Worm (Caenorhabditis elegans): ENCODE data around the gene Y71H2B.11.
A peak's percentile ranks its signal among the peaks of the same experiment; 100 is the strongest.
"Not testable (repeated sequence)": the region's sequence is repeated elsewhere in the genome, so short reads cannot be mapped to it uniquely, and the experiment has no call there.

The Y71H2B.11 gene

ce11 chrIII:2603671-2604070, at the start of gene Y71H2B.11:
Gene Y71H2B.11, plus strand, starts transcription at chrIII:2603971.
- TF ChIP-seq dao-5 (tag; optimal IDR thresholded peaks at IDR 0.05) (no peak), him-1 (tag; optimal IDR thresholded peaks at IDR 0.05) (no peak), W03F9.2 (tag; optimal IDR thresholded peaks at IDR 0.05) (no peak)

DNA sequence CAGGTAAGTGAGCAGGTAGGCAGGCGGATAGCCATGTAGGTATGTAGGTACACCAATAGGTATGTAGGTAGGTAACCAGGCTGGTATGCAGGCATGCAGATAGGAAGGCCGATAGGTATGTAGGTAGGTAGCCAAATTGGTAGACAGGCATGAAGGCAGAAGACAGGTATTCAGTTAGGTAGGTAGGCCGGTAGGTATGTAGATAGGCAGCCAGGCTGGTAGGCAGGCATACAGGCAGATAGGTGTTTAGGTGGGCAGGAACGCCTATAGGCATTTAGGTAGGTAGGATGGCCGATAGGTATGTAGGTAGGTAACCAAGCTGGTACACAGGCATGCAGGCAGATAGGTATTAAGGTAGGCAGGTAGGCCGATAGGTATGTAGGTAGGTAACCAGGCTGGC, 43.0 kb upstream of the Y71H2B.11 start:
- TF ChIP-seq him-1 (tag; optimal IDR thresholded peaks at IDR 0.05) (no peak), W03F9.2 (tag; optimal IDR thresholded peaks at IDR 0.05) (no peak), dao-5 (tag; optimal IDR thresholded peaks at IDR 0.05) (no peak)

ce11 chrIII:2561410-2561809, 42.4 kb upstream of the Y71H2B.11 start, which contains the start of gene nhr-239:
Gene nhr-239, plus strand, starts transcription at chrIII:2561710.
- TF ChIP-seq him-1 (tag; optimal IDR thresholded peaks at IDR 0.05) = no peak
- no peak for TF ChIP-seq W03F9.2 (tag; optimal IDR thresholded peaks at IDR 0.05)
- no peak for TF ChIP-seq dao-5 (tag; optimal IDR thresholded peaks at IDR 0.05)

- TF ChIP-seq dao-5 (tag; optimal IDR thresholded peaks at IDR 0.05) = no peak
- TF ChIP-seq W03F9.2 (tag; optimal IDR thresholded peaks at IDR 0.05) = no peak
- TF ChIP-seq him-1 (tag; optimal IDR thresholded peaks at IDR 0.05) = no peak
Observed at ce11 chrIII:2563033-2563656, 40.6 kb upstream of the Y71H2B.11 start.

DNA sequence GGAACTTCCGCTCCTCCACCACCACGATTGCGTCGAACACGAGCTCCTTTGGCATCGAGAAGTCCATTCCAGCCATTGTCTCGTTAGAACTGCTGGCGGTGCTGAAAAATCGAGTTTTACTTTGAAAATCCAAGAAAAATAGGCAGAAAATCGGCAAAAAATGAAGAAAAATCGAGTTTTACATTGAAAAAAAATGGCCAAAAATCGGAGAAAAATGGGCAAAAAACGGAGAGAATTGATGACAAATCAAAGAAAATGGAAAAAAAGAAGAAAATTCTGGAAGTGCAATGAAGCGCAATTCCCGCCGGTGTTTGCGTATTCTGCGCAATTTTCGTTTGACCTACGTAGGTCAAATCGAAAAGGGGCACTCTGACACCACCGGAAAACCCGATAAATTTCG, 39.9 kb upstream of the Y71H2B.11 start, which contains the start of gene Y54F10AM.11:
Gene Y54F10AM.11 (minus strand): TSS at position 101 of the 400 bp plus-strand sequence.
- not testable (repeated sequence) for TF ChIP-seq W03F9.2, dao-5, him-1 (tag; optimal IDR thresholded peaks at IDR 0.05)

DNA sequence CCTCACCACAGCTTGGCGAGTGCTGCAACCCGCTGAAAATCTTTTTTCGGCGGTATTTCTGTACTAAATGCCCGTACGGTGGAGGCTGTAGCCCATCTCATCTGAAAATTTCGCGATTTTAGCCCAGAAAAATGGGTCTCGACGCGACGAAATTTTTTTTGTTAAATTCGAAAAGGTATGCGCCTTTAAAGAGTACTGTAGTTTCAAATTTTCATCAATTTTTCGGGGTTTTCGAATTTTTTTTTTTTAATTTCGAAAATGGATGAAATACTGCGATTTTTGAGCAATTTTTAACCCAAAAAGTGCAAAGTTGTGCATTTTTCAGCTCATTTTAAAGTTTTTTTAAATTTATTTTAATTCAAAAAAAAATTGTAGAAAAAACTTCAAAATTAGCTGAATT, 32.3 kb upstream of the Y71H2B.11 start, which contains the start of gene Y54F10AR.2:
Gene Y54F10AR.2 (minus strand): TSS at position 101 of the 400 bp plus-strand sequence.
- TF ChIP-seq W03F9.2 (tag; optimal IDR thresholded peaks at IDR 0.05) (no peak), him-1 (tag; optimal IDR thresholded peaks at IDR 0.05) (no peak), dao-5 (tag; optimal IDR thresholded peaks at IDR 0.05) (no peak)

- TF ChIP-seq W03F9.2 (tag; optimal IDR thresholded peaks at IDR 0.05) (no peak), dao-5 (tag; optimal IDR thresholded peaks at IDR 0.05) (no peak), him-1 (tag; optimal IDR thresholded peaks at IDR 0.05) (no peak)
Observed at ce11 chrIII:2572421-2572820, 31.4 kb upstream of the Y71H2B.11 start.

DNA sequence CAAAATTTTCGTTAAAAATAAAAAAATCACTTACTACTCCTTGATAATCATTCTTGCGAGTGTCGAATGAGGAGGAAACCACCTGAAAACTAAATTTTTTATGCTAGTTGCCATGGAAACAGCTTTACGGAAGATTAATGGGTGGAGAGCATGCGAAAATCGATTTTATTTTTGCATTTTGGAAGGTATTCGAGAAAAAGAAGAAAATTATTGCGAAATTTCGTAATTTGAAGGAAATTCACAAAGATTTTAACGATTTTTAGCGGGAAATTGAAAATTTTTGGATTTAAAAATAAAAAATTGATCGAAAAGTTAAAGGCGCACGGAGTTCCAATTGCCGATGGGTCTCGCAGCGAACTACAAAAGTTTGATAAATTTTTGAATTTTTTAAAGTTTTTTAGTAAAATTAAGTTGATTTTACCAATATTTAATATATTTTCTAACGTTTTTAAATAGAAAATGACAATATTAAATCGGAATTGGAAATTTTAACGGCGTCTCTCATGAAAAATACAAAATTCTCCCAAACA, 28.1 kb upstream of the Y71H2B.11 start, which contains the start of gene Y54F10AR.1:
Gene Y54F10AR.1 (minus strand): TSS at position 51 of the 530 bp plus-strand sequence.
- TF ChIP-seq him-1 (tag; optimal IDR thresholded peaks at IDR 0.05) = no peak
- no peak for TF ChIP-seq dao-5 (tag; optimal IDR thresholded peaks at IDR 0.05)

DNA sequence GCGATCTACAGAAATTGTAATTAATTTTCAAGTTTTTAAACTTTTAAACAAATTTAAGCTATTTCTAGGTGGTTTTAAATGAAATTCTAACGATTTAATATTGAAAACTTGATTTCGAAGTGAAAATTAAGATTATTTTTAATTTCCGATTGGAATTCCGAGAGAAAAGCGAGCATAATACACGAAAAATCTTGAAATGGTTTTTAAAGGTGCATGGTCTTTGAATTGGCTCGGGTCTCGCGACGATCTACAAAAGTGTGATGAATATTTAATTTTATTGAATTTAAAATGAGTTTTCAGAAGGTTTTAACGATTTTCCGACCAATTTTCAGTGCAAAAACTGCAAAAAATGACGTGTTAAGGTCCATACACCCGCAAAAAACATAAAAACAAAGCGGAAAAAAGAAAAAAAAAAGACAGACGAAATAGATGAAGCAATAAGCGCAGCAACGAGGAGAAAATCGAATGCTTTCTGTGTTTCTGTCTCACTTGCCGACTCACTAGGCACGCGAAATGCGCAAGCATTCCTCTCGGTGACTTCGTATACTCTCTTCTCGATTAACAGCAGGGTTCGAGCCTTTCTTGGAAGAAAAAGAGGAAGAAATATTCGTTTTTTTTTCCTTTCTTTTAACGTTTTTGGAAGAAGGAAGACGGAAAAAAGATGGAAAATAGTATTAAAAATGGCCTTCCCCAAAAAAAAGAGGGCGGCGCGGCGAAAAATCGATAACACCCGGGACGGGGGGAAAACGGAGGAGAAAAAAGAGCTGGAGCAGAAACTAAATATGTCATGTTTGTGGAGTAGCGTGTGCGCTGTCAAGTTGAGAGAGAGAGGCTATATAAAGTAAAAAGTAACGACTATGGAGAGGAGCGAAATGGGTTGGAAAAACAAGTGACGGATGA, 27.2 kb upstream of the Y71H2B.11 start:
- TF ChIP-seq dao-5 (tag; optimal IDR thresholded peaks at IDR 0.05) (no peak), him-1 (tag; optimal IDR thresholded peaks at IDR 0.05) (peak; percentile 49), W03F9.2 (tag; optimal IDR thresholded peaks at IDR 0.05) (no peak)

- no peak for TF ChIP-seq W03F9.2 (tag; optimal IDR thresholded peaks at IDR 0.05)
- TF ChIP-seq dao-5 (tag; optimal IDR thresholded peaks at IDR 0.05) = no peak
Observed at ce11 chrIII:2577982-2578381, 25.8 kb upstream of the Y71H2B.11 start.

DNA sequence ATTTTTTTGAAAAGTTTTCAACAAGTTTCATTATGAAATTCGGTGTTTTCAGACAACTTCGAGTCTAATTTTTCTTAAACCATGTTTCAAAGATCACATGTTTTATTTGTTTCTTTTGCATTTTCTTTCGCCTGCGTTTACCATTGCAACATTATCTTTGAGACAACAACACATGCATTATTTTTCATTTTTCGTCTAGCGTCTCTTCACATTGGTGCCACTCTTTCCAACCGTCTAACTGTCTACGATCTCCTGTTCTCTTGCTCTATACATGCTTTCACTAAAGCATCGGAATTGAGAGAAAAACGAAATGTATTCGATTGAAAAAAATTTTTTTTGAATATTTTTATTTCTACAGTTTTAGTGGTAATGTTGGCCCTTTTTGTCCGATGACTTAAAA, 25.2 kb upstream of the Y71H2B.11 start:
- TF ChIP-seq dao-5 (tag; optimal IDR thresholded peaks at IDR 0.05) (no peak), him-1 (tag; optimal IDR thresholded peaks at IDR 0.05) (no peak), W03F9.2 (tag; optimal IDR thresholded peaks at IDR 0.05) (no peak)

DNA sequence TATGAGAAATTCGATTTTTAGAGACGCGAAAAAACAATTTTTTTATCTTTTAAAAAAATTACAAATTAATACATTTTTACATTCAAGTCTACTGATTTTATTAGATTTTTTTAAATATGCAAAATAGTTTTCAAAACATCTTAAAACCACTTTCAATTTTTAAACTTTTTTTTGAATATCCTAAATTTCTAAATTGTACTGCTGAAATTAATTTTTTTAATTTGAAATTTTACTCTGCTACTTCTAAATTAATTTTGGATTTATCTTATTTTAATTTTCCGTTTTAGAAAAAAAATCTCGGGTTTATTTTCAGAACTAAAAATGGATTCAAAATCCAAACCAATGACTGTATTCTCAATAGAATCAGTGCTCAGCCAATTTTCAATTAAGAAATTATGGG, 24.8 kb upstream of the Y71H2B.11 start, which contains the start of gene Y71H2B.8:
Gene Y71H2B.8 (plus strand): TSS at position 301 of the 400 bp plus-strand sequence.
- TF ChIP-seq him-1 (tag; optimal IDR thresholded peaks at IDR 0.05) (no peak), dao-5 (tag; optimal IDR thresholded peaks at IDR 0.05) (no peak), W03F9.2 (tag; optimal IDR thresholded peaks at IDR 0.05) (no peak)

ce11 chrIII:2586193-2586592, 17.6 kb upstream of the Y71H2B.11 start, which contains the start of gene gpa-17:
Gene gpa-17, plus strand, starts transcription at chrIII:2586555.
- TF ChIP-seq him-1 (tag; optimal IDR thresholded peaks at IDR 0.05) = no peak
- TF ChIP-seq dao-5 (tag; optimal IDR thresholded peaks at IDR 0.05) = no peak

All from whole organism, L4/young adult.